Fruit fly (Drosophila melanogaster): ENCODE measurements around the gene RnrL.

The RnrL gene

DNA sequence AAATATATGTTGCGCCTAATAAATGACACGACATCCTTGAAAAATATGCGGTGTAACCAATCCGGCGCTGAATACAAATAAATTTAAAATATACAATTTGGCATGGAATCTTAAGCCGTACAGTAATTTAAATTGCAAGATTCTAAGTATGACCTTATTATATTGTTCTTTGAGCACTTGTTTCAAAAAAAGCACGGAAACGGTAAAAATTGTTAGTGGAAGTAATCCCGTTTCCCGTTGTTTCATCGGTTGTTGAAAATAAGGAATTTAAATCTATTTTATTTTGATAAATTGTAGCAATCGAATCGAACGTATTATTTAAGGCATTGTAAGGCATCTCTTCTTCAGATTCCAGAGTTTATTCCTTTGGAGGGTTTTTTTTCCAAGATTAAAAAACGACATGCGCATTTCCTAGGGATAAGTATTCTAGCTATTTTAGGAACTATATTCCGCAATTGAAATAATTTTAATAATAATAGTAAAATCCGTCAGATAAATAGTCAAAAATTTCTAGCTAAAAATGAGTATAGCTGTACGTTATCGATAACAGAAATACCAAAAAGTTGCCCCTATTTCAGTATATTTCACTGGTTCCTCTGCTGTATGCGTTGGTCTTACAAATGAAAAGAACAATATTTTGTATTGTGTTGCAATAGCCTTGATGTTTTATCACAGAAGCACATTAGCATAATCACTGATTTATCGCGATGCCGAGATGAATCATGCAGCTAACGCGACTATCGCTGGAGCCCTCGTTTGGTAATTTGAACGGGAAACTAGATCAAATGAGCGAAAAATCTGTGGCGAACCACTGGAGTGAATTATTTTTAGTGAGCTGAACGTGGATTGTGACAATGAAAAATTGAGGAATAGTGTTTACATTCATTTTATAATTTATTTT is 5.6 kb upstream of the RnrL start, which contains the start of gene GATAd (continued):
- TF ChIP-seq gfzf (GFP tag; optimal IDR thresholded peaks at IDR 0.05) = peak; percentile 58
- TF ChIP-seq hkb (optimal IDR thresholded peaks at IDR 0.05) = no peak
- no peak for TF ChIP-seq hkb (GFP tag; IDR thresholded peaks at IDR 0.05)
- peak; percentile 43 for TF ChIP-seq CG17829 (tag; optimal IDR thresholded peaks at IDR 0.05)
- no peak for TF ChIP-seq CG12744 (GFP tag; optimal IDR thresholded peaks at IDR 0.05)
- no peak for TF ChIP-seq Asciz (GFP tag; optimal IDR thresholded peaks at IDR 0.05)
- no peak for TF ChIP-seq CG14860 (GFP tag; IDR thresholded peaks at IDR 0.05; ENCODE audit: partially characterized antibody)
- no peak for TF ChIP-seq ken (GFP tag; IDR thresholded peaks at IDR 0.05)
- no peak for TF ChIP-seq fu2 (GFP tag; optimal IDR thresholded peaks at IDR 0.05)
- TF ChIP-seq CG6654 (GFP tag; optimal IDR thresholded peaks at IDR 0.05) = no peak
- no peak for TF ChIP-seq CG12104 (GFP tag; optimal IDR thresholded peaks at IDR 0.05)
- no peak for TF ChIP-seq yki (optimal IDR thresholded peaks at IDR 0.05)
- no peak for TF ChIP-seq ham (GFP tag; IDR thresholded peaks at IDR 0.05)
- no peak for TF ChIP-seq CG18619 (GFP tag; optimal IDR thresholded peaks at IDR 0.05)
- TF ChIP-seq insv (GFP tag; optimal IDR thresholded peaks at IDR 0.05) = no peak
- no peak for TF ChIP-seq CG11695 (GFP tag; IDR thresholded peaks at IDR 0.05)
- TF ChIP-seq CG14710 (tag; optimal IDR thresholded peaks at IDR 0.05) = peak; percentile 46
- TF ChIP-seq CG15073 (GFP tag; optimal IDR thresholded peaks at IDR 0.05) = no peak
- no peak for TF ChIP-seq vnd (GFP tag; IDR thresholded peaks at IDR 0.05; ENCODE audit: partially characterized antibody)
- no peak for TF ChIP-seq Blimp-1 (GFP tag; optimal IDR thresholded peaks at IDR 0.05)
- no peak for TF ChIP-seq CG5245 (GFP tag; optimal IDR thresholded peaks at IDR 0.05)
- TF ChIP-seq CkIIα-i1 (GFP tag; IDR thresholded peaks at IDR 0.05) = no peak
- TF ChIP-seq CG18011 (GFP tag; optimal IDR thresholded peaks at IDR 0.05) = no peak
- peak; percentile 34 for TF ChIP-seq stwl (tag; optimal IDR thresholded peaks at IDR 0.05)
- TF ChIP-seq ase (GFP tag; IDR thresholded peaks at IDR 0.05) = no peak
- no peak for TF ChIP-seq cwo (GFP tag; optimal IDR thresholded peaks at IDR 0.05)
- TF ChIP-seq ewg (GFP tag; optimal IDR thresholded peaks at IDR 0.05) = peak; percentile 3
- no peak for TF ChIP-seq Jarid2 (GFP tag; optimal IDR thresholded peaks at IDR 0.05)
- no peak for TF ChIP-seq mirr (GFP tag; optimal IDR thresholded peaks at IDR 0.05)
- TF ChIP-seq schlank (tag; optimal IDR thresholded peaks at IDR 0.05) = no peak
- TF ChIP-seq chn (GFP tag; optimal IDR thresholded peaks at IDR 0.05) = no peak
- TF ChIP-seq CG15601 (tag; optimal IDR thresholded peaks at IDR 0.05) = no peak
- no peak for TF ChIP-seq CG11085 (GFP tag; IDR thresholded peaks at IDR 0.05)
- TF ChIP-seq Hr39 (optimal IDR thresholded peaks at IDR 0.05) = no peak
- TF ChIP-seq Ets65A (GFP tag) = no peak
- 0 out of 3 replicates have a peak, but pooled peaks have one; percentile 13 for TF ChIP-seq CG7963 (GFP tag; IDR thresholded peaks at IDR 0.05; ENCODE audit: partially characterized antibody)
- TF ChIP-seq croc (GFP tag; conservative IDR thresholded peaks at IDR 0.05) = no peak
- TF ChIP-seq CG1603 (tag; optimal IDR thresholded peaks at IDR 0.05) = peak; percentile 94
- peak; percentile 3 for TF ChIP-seq Sin3A (optimal IDR thresholded peaks at IDR 0.05)
- TF ChIP-seq CG34422 (GFP tag; IDR thresholded peaks at IDR 0.05) = no peak
- TF ChIP-seq CG7556 (GFP tag; optimal IDR thresholded peaks at IDR 0.05) = no peak
- TF ChIP-seq sisA (GFP tag; IDR thresholded peaks at IDR 0.05) = no peak
- 0 out of 2 replicates have a peak, but pooled peaks have one; percentile 26 for TF ChIP-seq CG9932 (GFP tag; IDR thresholded peaks at IDR 0.05)
- TF ChIP-seq CG1647 (GFP tag; optimal IDR thresholded peaks at IDR 0.05) = no peak
- TF ChIP-seq dm (GFP tag; optimal IDR thresholded peaks at IDR 0.05) = no peak
- peak; percentile 19 for TF ChIP-seq grau (tag; optimal IDR thresholded peaks at IDR 0.05)
- no peak for TF ChIP-seq zf30C (GFP tag; optimal IDR thresholded peaks at IDR 0.05)
- peak; percentile 61 for TF ChIP-seq ftz-f1 (GFP tag; optimal IDR thresholded peaks at IDR 0.05)
- no peak for TF ChIP-seq CG10565 (GFP tag; optimal IDR thresholded peaks at IDR 0.05)
- no peak for TF ChIP-seq Oli (tag; optimal IDR thresholded peaks at IDR 0.05)

Measured in whole organism, embryonic.